Worm (Caenorhabditis elegans): Measurements from ENCODE around the gene srf-3.
A peak's percentile ranks its signal among the peaks of the same experiment; 100 is the strongest.

srf-3 gene

ce11 chrIV:12845596-12845995 lies 3.7 kb upstream of the srf-3 start, which contains the start of gene txt-19:
Gene txt-19, plus strand, starts transcription at chrIV:12845899.
- TF ChIP-seq hlh-4 (tag; optimal IDR thresholded peaks at IDR 0.05) (no peak), lin-14 (GFP tag; optimal IDR thresholded peaks at IDR 0.05) (peak; percentile 70), efl-1 (optimal IDR thresholded peaks at IDR 0.05) (peak; percentile 6 to 14), efl-1 (GFP tag; optimal IDR thresholded peaks at IDR 0.05 in 1 of 2) (no peak), lin-13 (GFP tag; optimal IDR thresholded peaks at IDR 0.05) (no peak), fkh-10 (GFP tag; optimal IDR thresholded peaks at IDR 0.05) (no peak), fkh-8 (tag; optimal IDR thresholded peaks at IDR 0.05) (peak; percentile 46), pag-3 (tag; optimal IDR thresholded peaks at IDR 0.05; ENCODE audit: borderline replicate concordance, insufficient read depth) (no peak), tbx-2 (tag; optimal IDR thresholded peaks at IDR 0.05) (peak; percentile 11), lsy-2 (tag; optimal IDR thresholded peaks at IDR 0.05) (peak in 1 of 2 experiments; percentile 39), mef-2 (tag; optimal IDR thresholded peaks at IDR 0.05) (no peak), nhr-47 (tag; optimal IDR thresholded peaks at IDR 0.05) (peak; percentile 21), sptf-1 (tag; optimal IDR thresholded peaks at IDR 0.05) (no peak), ceh-8 (GFP tag; optimal IDR thresholded peaks at IDR 0.05) (no peak), ceh-82 (tag; optimal IDR thresholded peaks at IDR 0.05) (peak in 1 of 3 experiments; percentile 33), rnt-1 (tag; optimal IDR thresholded peaks at IDR 0.05) (no peak), skn-1 (tag; optimal IDR thresholded peaks at IDR 0.05) (no peak), unc-86 (tag; optimal IDR thresholded peaks at IDR 0.05) (peak; percentile 20), sup-37 (GFP tag; optimal IDR thresholded peaks at IDR 0.05) (no peak), nhr-71 (tag; optimal IDR thresholded peaks at IDR 0.05) (peak; percentile 31), lin-35 (GFP tag; optimal IDR thresholded peaks at IDR 0.05) (peak in 1 of 2 experiments; percentile 31)

ce11 chrIV:12854372-12855114 lies 5.2 kb downstream of the srf-3 start:
- TF ChIP-seq fkh-8 (tag; optimal IDR thresholded peaks at IDR 0.05): no peak
- peak; percentile 39 to 62 for TF ChIP-seq lin-35 (GFP tag; optimal IDR thresholded peaks at IDR 0.05)
- TF ChIP-seq efl-1 (optimal IDR thresholded peaks at IDR 0.05): peak; percentile 73 to 84
- TF ChIP-seq efl-1 (GFP tag; optimal IDR thresholded peaks at IDR 0.05 in 1 of 2): peak; percentile 74 to 97
- peak; percentile 48 to 71 (median 58) for TF ChIP-seq dpl-1 (GFP tag; optimal IDR thresholded peaks at IDR 0.05)

- TF ChIP-seq fos-1 (tag; optimal IDR thresholded peaks at IDR 0.05): no peak
- no peak for TF ChIP-seq egl-27 (tag; optimal IDR thresholded peaks at IDR 0.05)
- no peak for TF ChIP-seq unc-62 (GFP tag; optimal IDR thresholded peaks at IDR 0.05)
- TF ChIP-seq nhr-90 (tag; optimal IDR thresholded peaks at IDR 0.05; ENCODE audit: poor library complexity): no peak
- TF ChIP-seq nhr-20 (tag; optimal IDR thresholded peaks at IDR 0.05): no peak
- no peak for TF ChIP-seq hlh-17 (GFP tag; optimal IDR thresholded peaks at IDR 0.05; ENCODE audit: borderline replicate concordance)
- no peak for TF ChIP-seq sup-37 (GFP tag; optimal IDR thresholded peaks at IDR 0.05)
- TF ChIP-seq ceh-82 (tag; optimal IDR thresholded peaks at IDR 0.05): no peak
- TF ChIP-seq C34B4.2 (tag; optimal IDR thresholded peaks at IDR 0.05): no peak
- no peak for TF ChIP-seq ceh-90 (tag; optimal IDR thresholded peaks at IDR 0.05)
- no peak for TF ChIP-seq nhr-47 (tag; optimal IDR thresholded peaks at IDR 0.05)
- no peak for TF ChIP-seq unc-86 (tag; optimal IDR thresholded peaks at IDR 0.05)
- no peak for TF ChIP-seq efl-3 (GFP tag; optimal IDR thresholded peaks at IDR 0.05)
- TF ChIP-seq hpl-2 (GFP tag; optimal IDR thresholded peaks at IDR 0.05): no peak
- no peak for TF ChIP-seq egl-13 (tag; optimal IDR thresholded peaks at IDR 0.05)
- no peak for TF ChIP-seq nhr-12 (tag; optimal IDR thresholded peaks at IDR 0.05)
These were observed 5.9 kb downstream of the srf-3 start, which contains the start of gene nstp-5 for ce11 chrIV:12855248-12855647. Gene nstp-5, plus strand, starts transcription at chrIV:12855548.

ce11 chrIV:12859797-12860196 lies 10.5 kb downstream of the srf-3 start, which contains the start of gene gcy-18:
Gene gcy-18, plus strand, starts transcription at chrIV:12860097.
- TF ChIP-seq dsc-1 (tag; optimal IDR thresholded peaks at IDR 0.05): peak; percentile 27
- no peak for TF ChIP-seq tbx-2 (tag; optimal IDR thresholded peaks at IDR 0.05)
